Worm (Caenorhabditis elegans): Measurements from ENCODE around the gene T23B5.3.
"Not testable (repeated sequence)": the region's sequence is repeated elsewhere in the genome, so short reads cannot be mapped to it uniquely, and the experiment has no call there.

DNA sequence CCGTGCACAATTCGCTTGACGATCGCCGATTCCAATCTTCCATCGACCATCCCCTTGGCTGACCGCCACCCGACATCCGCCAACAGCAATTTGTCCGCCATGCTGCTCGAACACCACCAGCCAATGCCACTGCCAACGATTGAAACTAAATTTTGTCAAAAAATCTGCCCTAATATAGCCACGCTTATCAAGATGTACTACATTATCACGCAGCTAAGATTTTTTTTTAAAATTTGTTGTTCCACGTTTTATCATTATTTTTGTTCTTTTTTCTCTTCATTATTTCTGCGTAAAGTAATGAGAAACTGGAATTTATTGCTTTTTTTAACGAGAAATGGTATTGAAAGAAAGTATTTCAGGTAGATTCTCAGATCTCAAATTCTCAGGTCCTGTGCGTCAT lies 49.2 kb upstream of the T23B5.3 start, which contains the start of gene C26H9A.3:
- TF ChIP-seq unc-130 (GFP tag; optimal IDR thresholded peaks at IDR 0.05); zag-1 (tag; optimal IDR thresholded peaks at IDR 0.05): not testable (repeated sequence)
